Worm (Caenorhabditis elegans): ENCODE results near the gene sti-1.

sti-1 gene

ce11 chrV:727484-728351, 45.6 kb upstream of the sti-1 start, which contains the start of the genes icl-1 and srh-2 (continued):
- TF ChIP-seq lin-29 (GFP tag; IDR thresholded peaks at IDR 0.05), result peak; percentile 38; the same call in 1 of the 2 replicates
- TF ChIP-seq T20F7.1 (GFP tag; optimal IDR thresholded peaks at IDR 0.05), result peak; percentile 24
- 0 out of 2 replicates have a peak, but pooled peaks have one; percentile 16 for TF ChIP-seq zip-11 (GFP tag; IDR thresholded peaks at IDR 0.05)
- TF ChIP-seq F37D6.2 (tag; optimal IDR thresholded peaks at IDR 0.05), result no peak
- peak; percentile 66 to 75 for TF ChIP-seq mdl-1 (tag; optimal IDR thresholded peaks at IDR 0.05)
- peak; percentile 6 for TF ChIP-seq ctbp-1 (GFP tag; IDR thresholded peaks at IDR 0.05)
- TF ChIP-seq sdz-12 (GFP tag; optimal IDR thresholded peaks at IDR 0.05), result peak; percentile 84
- peak; percentile 55 for TF ChIP-seq mes-2 (tag; optimal IDR thresholded peaks at IDR 0.05; ENCODE audit: poor library complexity, severe bottlenecking)
- TF ChIP-seq egl-43 (GFP tag; IDR thresholded peaks at IDR 0.05), result peak; percentile 73
- TF ChIP-seq nhr-48 (tag; optimal IDR thresholded peaks at IDR 0.05), result peak; percentile 40
- no peak for TF ChIP-seq daf-8 (GFP tag; IDR thresholded peaks at IDR 0.05)
- peak; percentile 73 for TF ChIP-seq mep-1 (tag; optimal IDR thresholded peaks at IDR 0.05)
- TF ChIP-seq R02D3.7 (tag; optimal IDR thresholded peaks at IDR 0.05), result no peak
- TF ChIP-seq zip-2 (tag; optimal IDR thresholded peaks at IDR 0.05), result no peak
- TF ChIP-seq F44E2.7 (GFP tag; IDR thresholded peaks at IDR 0.05), result no peak
- peak; percentile 90 for TF ChIP-seq aha-1 (tag)
- TF ChIP-seq dpl-1 (GFP tag; optimal IDR thresholded peaks at IDR 0.05), result peak; percentile 1
- TF ChIP-seq nhr-10 (tag; optimal IDR thresholded peaks at IDR 0.05), result peak; percentile 64
- peak; percentile 9; the same call in 1 of the 2 replicates for TF ChIP-seq ceh-20 (GFP tag; IDR thresholded peaks at IDR 0.05)
- TF ChIP-seq rbr-2 (tag; optimal IDR thresholded peaks at IDR 0.05), result no peak
- 0 out of 4 replicates have a peak, but pooled peaks of 1 of the 2 experiments have one; percentile 25 for TF ChIP-seq madf-5 (GFP tag; IDR thresholded peaks at IDR 0.05)
- no peak for TF ChIP-seq Y105C5A.15 (GFP tag; IDR thresholded peaks at IDR 0.05)
- TF ChIP-seq aly-2 (tag; optimal IDR thresholded peaks at IDR 0.05), result no peak
- no peak for TF ChIP-seq nhr-25 (tag; optimal IDR thresholded peaks at IDR 0.05; ENCODE audit: borderline replicate concordance, insufficient read depth)
- TF ChIP-seq ama-1 (optimal IDR thresholded peaks at IDR 0.05), result peak; percentile 95
- peak in 1 of 2 experiments; percentile 47 for TF ChIP-seq lsy-2 (tag; optimal IDR thresholded peaks at IDR 0.05)
- peak; percentile 48 for TF ChIP-seq zfp-3 (GFP tag; conservative IDR thresholded peaks at IDR 0.05)
- TF ChIP-seq spr-3 (GFP tag; optimal IDR thresholded peaks at IDR 0.05), result peak; percentile 48
- no peak for TF ChIP-seq nhr-237 (tag; optimal IDR thresholded peaks at IDR 0.05)
- no peak for TF ChIP-seq php-3 (GFP tag; IDR thresholded peaks at IDR 0.05)
- peak; percentile 36 for TF ChIP-seq nhr-11 (tag; optimal IDR thresholded peaks at IDR 0.05)
- peak; percentile 67 for TF ChIP-seq nhr-28 (tag; optimal IDR thresholded peaks at IDR 0.05)
- no peak for TF ChIP-seq skn-1 (tag; optimal IDR thresholded peaks at IDR 0.05)
- no peak for TF ChIP-seq mxl-3 (GFP tag; optimal IDR thresholded peaks at IDR 0.05)
- peak; percentile 68; the same call in 1 of the 2 replicates for TF ChIP-seq daf-19 (GFP tag; conservative IDR thresholded peaks at IDR 0.05)
- TF ChIP-seq Y5F2A.4 (GFP tag; optimal IDR thresholded peaks at IDR 0.05), result peak; percentile 65
- peak; percentile 76 for TF ChIP-seq set-16 (GFP tag; IDR thresholded peaks at IDR 0.05)
- TF ChIP-seq mdt-29 (GFP tag; IDR thresholded peaks at IDR 0.05), result peak; percentile 48; the same call in 1 of the 2 replicates
- TF ChIP-seq nhr-77 (tag; optimal IDR thresholded peaks at IDR 0.05), result peak; percentile 29
- TF ChIP-seq lin-1 (GFP tag; IDR thresholded peaks at IDR 0.05), result 0 out of 2 replicates have a peak, but pooled peaks have one; percentile 23
- peak; percentile 57; the same call in 1 of the 2 replicates for TF ChIP-seq saeg-2 (GFP tag; IDR thresholded peaks at IDR 0.05)
- TF ChIP-seq ceh-32 (tag; optimal IDR thresholded peaks at IDR 0.05; ENCODE audit: poor library complexity), result no peak
- TF ChIP-seq pha-4 (GFP tag; IDR thresholded peaks at IDR 0.05), result peak; percentile 43; the same call in 1 of the 2 replicates
- TF ChIP-seq pha-4 (tag; optimal IDR thresholded peaks at IDR 0.05), result no peak
- peak; percentile 91 for TF ChIP-seq T26A8.4 (GFP tag; IDR thresholded peaks at IDR 0.05)
- no peak for TF ChIP-seq lim-7 (GFP tag; IDR thresholded peaks at IDR 0.05)
- no peak for TF ChIP-seq vab-7 (GFP tag; IDR thresholded peaks at IDR 0.05)
- no peak for TF ChIP-seq Y48G9A.11 (GFP tag; IDR thresholded peaks at IDR 0.05)
- no peak for TF ChIP-seq cey-2 (tag; optimal IDR thresholded peaks at IDR 0.05; ENCODE audit: borderline replicate concordance, insufficient read depth)
